Worm (Caenorhabditis elegans) whole organism, L1 larva: ENCODE results near the gene B0228.6.

Source experiments
- aly-2 ChIP-seq: fragments of 150-350 bp; optimal IDR thresholded peaks from 2 replicates; lab custom pipeline; 2014; ENCODE audit warnings: missing biosample characterization, missing genetic modification characterization
- ama-1 ChIP-seq: fragments of 150-350 bp; optimal IDR thresholded peaks from 2 replicates; lab custom pipeline; 2014
- blmp-1 ChIP-seq: fragments of 150-350 bp; optimal IDR thresholded peaks from 2 replicates; lab custom pipeline; 2014; ENCODE audit warnings: missing biosample characterization, missing genetic modification characterization
- ceh-63 ChIP-seq: fragments of 200-800 bp; sonication (Bioruptor generic); optimal IDR thresholded peaks from 2 replicates; lab custom pipeline; 2018; ENCODE audit warnings: mild to moderate bottlenecking, missing genetic modification characterization, missing compliant biosample characterization
- ceh-8 ChIP-seq: fragments of 200-800 bp; sonication (Bioruptor generic); optimal IDR thresholded peaks from 2 replicates; lab custom pipeline; 2018; ENCODE audit warnings: mild to moderate bottlenecking, missing genetic modification characterization, moderate library complexity, missing compliant biosample characterization
- ceh-82 ChIP-seq, 3 experiments: fragments of 150-350 bp in 1 of 3; sonication (generic microtip) in 2 of 3; optimal IDR thresholded peaks; 2 replicates each; lab custom pipeline; 2014 to 2017; ENCODE audit warnings: missing biosample characterization in 3 of 3, missing genetic modification characterization in 3 of 3
- ceh-90 ChIP-seq: sonication (generic microtip); optimal IDR thresholded peaks from 2 replicates; lab custom pipeline; 2016; ENCODE audit warnings: missing genetic modification characterization, missing compliant biosample characterization
- efl-1 ChIP-seq, 4 experiments: fragments of 150-350 bp; optimal IDR thresholded peaks in 3 of 4; peaks in 1 of 4; 1 replicate in 1 of 4; 2 replicates in 3 of 4; lab custom pipeline; 2014; ENCODE audit warnings: missing biosample characterization in 2 of 4, missing genetic modification characterization in 2 of 4, missing genetic modification reagents in 2 of 4
- elt-2 ChIP-seq: sonication (generic microtip); optimal IDR thresholded peaks from 2 replicates; lab custom pipeline; 2016; ENCODE audit warnings: missing genetic modification characterization, mild to moderate bottlenecking, inconsistent platforms, missing compliant biosample characterization, missing genetic modification reagents
- elt-3 ChIP-seq, 6 experiments: fragments of 150-350 bp in 1 of 6; sonication (generic microtip); optimal IDR thresholded peaks; 2 replicates each; lab custom pipeline; 2017 to 2018; ENCODE audit warnings: missing biosample characterization in 6 of 6, missing genetic modification characterization in 6 of 6, inconsistent platforms in 1 of 6
- fkh-10 ChIP-seq: sonication (generic microtip); optimal IDR thresholded peaks from 2 replicates; lab custom pipeline; 2017; ENCODE audit warnings: missing biosample characterization, missing genetic modification reagents, missing genetic modification characterization
- fkh-4 ChIP-seq: sonication (generic microtip); optimal IDR thresholded peaks from 2 replicates; lab custom pipeline; 2016; ENCODE audit warnings: missing compliant biosample characterization, missing genetic modification characterization, borderline replicate concordance
- grh-1 ChIP-seq: fragments of 200-800 bp; sonication (Bioruptor generic); IDR thresholded peaks from 2 replicates; pipeline ENCODE4 v1.3.6; 2022; ENCODE audit warnings: missing genetic modification reagents, missing genetic modification characterization, missing compliant biosample characterization
- hlh-4 ChIP-seq: sonication (generic microtip); optimal IDR thresholded peaks from 2 replicates; lab custom pipeline; 2016; ENCODE audit warnings: mild to moderate bottlenecking, missing genetic modification characterization, missing compliant biosample characterization
- irx-1 ChIP-seq: sonication (generic microtip); optimal IDR thresholded peaks from 2 replicates; lab custom pipeline; 2016; ENCODE audit warnings: missing genetic modification characterization, missing compliant biosample characterization
- lin-13 ChIP-seq: fragments of 150-350 bp; optimal IDR thresholded peaks from 2 replicates; lab custom pipeline; 2014; ENCODE audit warnings: missing biosample characterization, missing genetic modification reagents, missing genetic modification characterization
- lin-14 ChIP-seq: fragments of 200-800 bp; sonication (Bioruptor generic); optimal IDR thresholded peaks from 2 replicates; lab custom pipeline; 2018; ENCODE audit warnings: mild to moderate bottlenecking, missing genetic modification characterization, moderate library complexity, missing compliant biosample characterization
- lin-35 ChIP-seq, 2 experiments: fragments of 150-350 bp; optimal IDR thresholded peaks; 2 replicates each; lab custom pipeline; 2014; ENCODE audit warnings: missing biosample characterization in 2 of 2, missing genetic modification characterization in 2 of 2, missing genetic modification reagents in 2 of 2
- lsy-2 ChIP-seq, 2 experiments: fragments of 150-350 bp; optimal IDR thresholded peaks; 2 replicates each; lab custom pipeline; 2014; ENCODE audit warnings: missing biosample characterization in 2 of 2, missing genetic modification characterization in 2 of 2
- mep-1 ChIP-seq: fragments of 150-350 bp; optimal IDR thresholded peaks from 2 replicates; lab custom pipeline; 2014; ENCODE audit warnings: missing biosample characterization, missing genetic modification characterization
- nhr-11 ChIP-seq: fragments of 150-350 bp; optimal IDR thresholded peaks from 2 replicates; lab custom pipeline; 2014; ENCODE audit warnings: missing biosample characterization, missing genetic modification characterization
- nhr-19 ChIP-seq: fragments of 200-800 bp; sonication (Bioruptor generic); conservative IDR thresholded peaks from 2 replicates; pipeline ENCODE4 v1.3.6; 2022; ENCODE audit warnings: missing genetic modification characterization, missing compliant biosample characterization
- nhr-20 ChIP-seq: sonication (generic microtip); optimal IDR thresholded peaks from 2 replicates; lab custom pipeline; 2016; ENCODE audit warnings: mild to moderate bottlenecking, missing genetic modification characterization, missing compliant biosample characterization
- nhr-28 ChIP-seq: fragments of 150-350 bp; optimal IDR thresholded peaks from 2 replicates; lab custom pipeline; 2014; ENCODE audit warnings: missing biosample characterization, missing genetic modification characterization
- nhr-47 ChIP-seq: sonication (generic microtip); optimal IDR thresholded peaks from 2 replicates; lab custom pipeline; 2016; ENCODE audit warnings: mild to moderate bottlenecking, missing genetic modification characterization, moderate library complexity, missing compliant biosample characterization
- nhr-71 ChIP-seq: sonication (generic microtip); optimal IDR thresholded peaks from 2 replicates; lab custom pipeline; 2016; ENCODE audit warnings: mild to moderate bottlenecking, missing genetic modification characterization, moderate library complexity, missing compliant biosample characterization
- nhr-77 ChIP-seq: fragments of 150-350 bp; optimal IDR thresholded peaks from 2 replicates; lab custom pipeline; 2014; ENCODE audit warnings: missing biosample characterization, missing genetic modification characterization
- nhr-85 ChIP-seq: sonication (generic microtip); peaks from one replicate; lab custom pipeline; 2016; ENCODE audit warnings: missing genetic modification characterization, inconsistent platforms, missing compliant biosample characterization
- nhr-90 ChIP-seq: sonication (generic microtip); optimal IDR thresholded peaks from 2 replicates; lab custom pipeline; 2016; ENCODE audit warnings: mild to moderate bottlenecking, missing genetic modification characterization, missing compliant biosample characterization; ENCODE audit not compliant: poor library complexity
- skn-1 ChIP-seq: fragments of 150-350 bp; optimal IDR thresholded peaks from 2 replicates; lab custom pipeline; 2014; ENCODE audit warnings: missing biosample characterization, missing genetic modification characterization
- snpc-4 ChIP-seq: fragments of 150-350 bp; optimal IDR thresholded peaks from 2 replicates; lab custom pipeline; 2014; ENCODE audit warnings: missing biosample characterization, missing genetic modification characterization
- snu-23 ChIP-seq: sonication (generic microtip); optimal IDR thresholded peaks from 2 replicates; lab custom pipeline; 2016; ENCODE audit warnings: missing genetic modification characterization, missing compliant biosample characterization
- sox-4 ChIP-seq: sonication (generic microtip); optimal IDR thresholded peaks from 2 replicates; lab custom pipeline; 2016; ENCODE audit warnings: missing genetic modification characterization, missing compliant biosample characterization
- sup-37 ChIP-seq: fragments of 200-800 bp; sonication (Bioruptor generic); optimal IDR thresholded peaks from 2 replicates; lab custom pipeline; 2018; ENCODE audit warnings: mild to moderate bottlenecking, missing genetic modification characterization, missing compliant biosample characterization
- swsn-7 ChIP-seq: sonication (generic microtip); optimal IDR thresholded peaks from 2 replicates; lab custom pipeline; 2016; ENCODE audit warnings: missing genetic modification characterization, missing compliant biosample characterization
- zip-4 ChIP-seq: fragments of 200-800 bp; sonication (Bioruptor generic); optimal IDR thresholded peaks from 2 replicates; lab custom pipeline; 2018; ENCODE audit warnings: mild to moderate bottlenecking, missing genetic modification characterization, moderate library complexity, missing compliant biosample characterization

B0228.6 gene

ce11 chrII:7795299-7795698 is 40.3 kb upstream of the B0228.6 start:
- TF ChIP-seq ceh-90 (tag; lab: Kevin White, UChicago) (no peak), lin-14 (GFP tag; lab: Kevin White, UChicago) (peak; percentile 48), fkh-10 (peak; percentile 47)
- TF ChIP-seq, all 84 proteins: peak for 2

ce11 chrII:7794222-7794621 is 39.3 kb upstream of the B0228.6 start, which contains the start of gene glr-4:
glr-4 (minus strand) TSS chrII:7794322.
- TF ChIP-seq efl-1 (optimal IDR thresholded peaks at IDR 0.05; lab: Kevin White, UChicago) = no peak
- no peak for TF ChIP-seq efl-1 (GFP tag; optimal IDR thresholded peaks at IDR 0.05 in 1 of 2; lab: Kevin White, UChicago)
- no peak for TF ChIP-seq ceh-8 (GFP tag; lab: Kevin White, UChicago)
- TF ChIP-seq lin-13 = no peak
- TF ChIP-seq zip-4 (GFP tag; lab: Kevin White, UChicago) = no peak
- TF ChIP-seq nhr-11 (tag; lab: Kevin White, UChicago) = no peak

- TF ChIP-seq nhr-20 (peak; percentile 26), ceh-90 (tag; lab: Kevin White, UChicago) (no peak), lsy-2 (tag; optimal IDR thresholded peaks at IDR 0.05; lab: Kevin White, UChicago) (peak in 1 of 2 experiments; percentile 59), blmp-1 (tag; lab: Kevin White, UChicago) (peak; percentile 50), sox-4 (tag; lab: Kevin White, UChicago) (no peak), nhr-85 (tag; lab: Kevin White, UChicago) (peak; percentile 89), swsn-7 (no peak), hlh-4 (no peak), snu-23 (GFP tag; lab: Kevin White, UChicago) (peak; percentile 42), snpc-4 (tag; lab: Kevin White, UChicago) (no peak), ceh-82 (tag; optimal IDR thresholded peaks at IDR 0.05; lab: Kevin White, UChicago) (no peak), mep-1 (tag; lab: Kevin White, UChicago) (peak; percentile 50), lin-14 (GFP tag; lab: Kevin White, UChicago) (peak; percentile 68), fkh-4 (tag; lab: Kevin White, UChicago) (no peak), elt-3 (tag; optimal IDR thresholded peaks at IDR 0.05; lab: Kevin White, UChicago) (peak in 2 of 6 experiments; percentile 6 to 40)
- TF ChIP-seq, all 84 proteins: peak for 8
Observed at ce11 chrII:7792514-7792913, 37.5 kb upstream of the B0228.6 start.

- TF ChIP-seq blmp-1 (tag; lab: Kevin White, UChicago) (peak; percentile 61), efl-1 (optimal IDR thresholded peaks at IDR 0.05; lab: Kevin White, UChicago) (no peak), efl-1 (GFP tag; optimal IDR thresholded peaks at IDR 0.05 in 1 of 2; lab: Kevin White, UChicago) (peak in 1 of 2 experiments; percentile 41), lin-14 (GFP tag; lab: Kevin White, UChicago) (peak; percentile 67), mep-1 (tag; lab: Kevin White, UChicago) (no peak), grh-1 (GFP tag; lab: Robert Waterston, UW) (peak; percentile 75), nhr-11 (tag; lab: Kevin White, UChicago) (no peak), nhr-47 (tag; lab: Kevin White, UChicago) (peak; percentile 7), nhr-19 (GFP tag; lab: Robert Waterston, UW) (peak; percentile 18; the same call in 1 of the 2 replicates), ama-1 (lab: Kevin White, UChicago) (peak; percentile 29), nhr-71 (peak; percentile 8), elt-3 (tag; optimal IDR thresholded peaks at IDR 0.05; lab: Kevin White, UChicago) (peak in 4 of 6 experiments; percentile 20 to 74 (median 44)), lsy-2 (tag; optimal IDR thresholded peaks at IDR 0.05; lab: Kevin White, UChicago) (peak; percentile 6 to 32), nhr-85 (tag; lab: Kevin White, UChicago) (peak; percentile 94), ceh-63 (GFP tag; lab: Kevin White, UChicago) (no peak)
Observed at ce11 chrII:7791408-7792050, 36.6 kb upstream of the B0228.6 start.

- no peak for TF ChIP-seq sup-37
- peak; percentile 9 for TF ChIP-seq swsn-7
- peak; percentile 38 for TF ChIP-seq snu-23 (GFP tag; lab: Kevin White, UChicago)
- peak; percentile 50 for TF ChIP-seq lin-14 (GFP tag; lab: Kevin White, UChicago)
- TF ChIP-seq elt-2 (tag; lab: Kevin White, UChicago) = no peak
- TF ChIP-seq nhr-19 (GFP tag; lab: Robert Waterston, UW) = peak; percentile 19; the same call in 1 of the 2 replicates
- TF ChIP-seq nhr-20 = peak; percentile 39
- TF ChIP-seq nhr-77 (tag; lab: Kevin White, UChicago) = no peak
- no peak for TF ChIP-seq efl-1 (optimal IDR thresholded peaks at IDR 0.05; lab: Kevin White, UChicago)
- peak in 1 of 2 experiments; percentile 47 for TF ChIP-seq efl-1 (GFP tag; optimal IDR thresholded peaks at IDR 0.05 in 1 of 2; lab: Kevin White, UChicago)
- no peak for TF ChIP-seq aly-2 (tag; lab: Kevin White, UChicago)
- peak; percentile 48 for TF ChIP-seq grh-1 (GFP tag; lab: Robert Waterston, UW)
- TF ChIP-seq nhr-28 (tag; lab: Kevin White, UChicago) = no peak
- TF ChIP-seq ceh-63 (GFP tag; lab: Kevin White, UChicago) = no peak
- no peak for TF ChIP-seq skn-1 (tag; lab: Kevin White, UChicago)
- peak; percentile 77 for TF ChIP-seq ama-1 (lab: Kevin White, UChicago)
- peak; percentile 41 for TF ChIP-seq nhr-47 (tag; lab: Kevin White, UChicago)
- TF ChIP-seq lin-35 (GFP tag; optimal IDR thresholded peaks at IDR 0.05; lab: Kevin White, UChicago) = peak in 1 of 2 experiments; percentile 23
- peak; percentile 83 for TF ChIP-seq blmp-1 (tag; lab: Kevin White, UChicago)
- TF ChIP-seq irx-1 = no peak
- TF ChIP-seq lsy-2 (tag; optimal IDR thresholded peaks at IDR 0.05; lab: Kevin White, UChicago) = peak in 1 of 2 experiments; percentile 18
- no peak for TF ChIP-seq ceh-90 (tag; lab: Kevin White, UChicago)
- peak; percentile 32 for TF ChIP-seq nhr-90 (tag; lab: Kevin White, UChicago)
- peak; percentile 66 for TF ChIP-seq nhr-85 (tag; lab: Kevin White, UChicago)
- TF ChIP-seq elt-3 (tag; optimal IDR thresholded peaks at IDR 0.05; lab: Kevin White, UChicago) = no peak
Observed at ce11 chrII:7790324-7790898, 35.4 kb upstream of the B0228.6 start, which contains the start of gene srlf-1. srlf-1 (plus strand) TSS chrII:7790591.
